Worm (Caenorhabditis elegans): ENCODE data around the gene lit-1.

DNA sequence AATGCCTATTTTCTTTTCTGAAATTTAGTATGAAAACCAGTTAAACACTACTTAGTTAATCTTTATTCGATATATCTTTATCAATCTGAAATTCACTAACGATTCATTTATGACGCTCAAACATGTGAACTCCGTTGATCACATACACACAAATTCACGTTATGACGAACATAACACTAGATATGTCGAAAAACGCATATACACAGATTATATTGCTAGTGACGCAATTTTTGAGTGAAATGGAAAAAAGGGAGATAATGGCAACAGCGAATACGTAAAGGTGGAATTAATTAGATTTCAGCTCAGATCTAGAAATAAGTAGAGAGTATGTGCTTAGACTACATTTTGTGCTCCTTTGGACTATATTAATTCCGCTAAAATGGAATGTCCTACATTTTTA is 15.0 kb downstream of the lit-1 start:
- TF ChIP-seq tbx-2 (tag; optimal IDR thresholded peaks at IDR 0.05) (no peak), hlh-30 (tag; optimal IDR thresholded peaks at IDR 0.05; ENCODE audit: insufficient read depth) (no peak), unc-3 (GFP tag; conservative IDR thresholded peaks at IDR 0.05) (no peak), unc-3 (tag; optimal IDR thresholded peaks at IDR 0.05) (no peak), pha-4 (tag; optimal IDR thresholded peaks at IDR 0.05) (no peak), syd-9 (tag; optimal IDR thresholded peaks at IDR 0.05) (no peak), sox-4 (tag; optimal IDR thresholded peaks at IDR 0.05) (no peak)
